Worm (Caenorhabditis elegans): Measurements from ENCODE around the gene K08D8.10.

DNA sequence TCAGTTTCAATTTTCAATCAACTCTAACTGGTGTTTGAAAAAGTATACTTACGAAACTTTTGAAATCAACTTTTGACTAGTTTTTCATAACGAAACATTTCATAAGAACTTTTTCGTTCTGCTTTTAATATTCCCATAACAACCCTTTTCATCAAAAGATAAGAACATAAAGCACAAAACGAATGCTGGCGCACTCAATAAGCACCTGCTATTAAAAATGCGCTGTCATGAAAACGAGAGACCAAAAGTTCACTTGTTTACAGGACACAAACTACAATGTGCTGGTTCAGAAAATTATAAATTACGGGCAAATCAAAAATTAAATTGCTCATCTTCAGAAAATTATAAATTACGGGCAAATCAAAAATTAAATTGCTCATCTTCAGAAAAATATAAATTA is 9.3 kb upstream of the K08D8.10 start:
- TF ChIP-seq ama-1 (optimal IDR thresholded peaks at IDR 0.05) = no peak
- TF ChIP-seq fkh-6 (tag; optimal IDR thresholded peaks at IDR 0.05) = no peak
- no peak for TF ChIP-seq pag-3 (tag; optimal IDR thresholded peaks at IDR 0.05; ENCODE audit: borderline replicate concordance)
- no peak for TF ChIP-seq Y22D7AL.16 (tag; optimal IDR thresholded peaks at IDR 0.05)
- TF ChIP-seq C08G9.2 (tag; optimal IDR thresholded peaks at IDR 0.05) = no peak
- TF ChIP-seq ceh-30 (tag; optimal IDR thresholded peaks at IDR 0.05) = no peak
- TF ChIP-seq F13H6.1 (tag; optimal IDR thresholded peaks at IDR 0.05) = no peak
- TF ChIP-seq ahr-1 (tag; optimal IDR thresholded peaks at IDR 0.05) = no peak
- no peak for TF ChIP-seq unc-86 (tag; optimal IDR thresholded peaks at IDR 0.05)
- TF ChIP-seq hlh-8 (tag; optimal IDR thresholded peaks at IDR 0.05) = no peak
- TF ChIP-seq fkh-10 (GFP tag; optimal IDR thresholded peaks at IDR 0.05) = no peak

Measured in whole organism, late embryonic.